Fruit fly (Drosophila melanogaster) whole organism, adult: ENCODE measurements around the gene CG1265.

Source experiments
- CG14711 ChIP-seq: fragments of 200-800 bp; sonication (Bioruptor generic); optimal IDR thresholded peaks from 2 replicates; lab custom pipeline; 2018; ENCODE audit warnings: missing biosample characterization, mild to moderate bottlenecking, missing genetic modification characterization, moderate library complexity
- CG1620 ChIP-seq: fragments of 200-800 bp; sonication (Bioruptor generic); optimal IDR thresholded peaks from 2 replicates; lab custom pipeline; 2016; ENCODE audit warnings: missing biosample characterization, missing genetic modification characterization

dm6 chr3L:4220679-4221078, 33.9 kb upstream of the CG1265 start:
- TF ChIP-seq CG14711 (tag; lab: Kevin White, UChicago) (no peak), CG1620 (GFP tag; lab: Kevin White, UChicago) (no peak)
